Fruit fly (Drosophila melanogaster) whole organism, embryonic: ENCODE data around the gene CG11279.
A peak's percentile ranks its signal among the peaks of the same experiment; 100 is the strongest.

Source experiments
- Adf1 ChIP-seq: fragments of 200-800 bp; sonication (Bioruptor generic); IDR thresholded peaks from 2 replicates; pipeline ENCODE4 v1.3.6; 2022; ENCODE audit warnings: missing biosample characterization, missing genetic modification characterization
- Antp ChIP-seq: fragments of 200-800 bp; sonication (Bioruptor generic); optimal IDR thresholded peaks from 3 replicates; lab custom pipeline; 2016; ENCODE audit warnings: missing biosample characterization, missing genetic modification characterization
- BEAF-32 ChIP-seq: fragments of 200-800 bp; sonication (Bioruptor generic); optimal IDR thresholded peaks from 3 replicates; lab custom pipeline; 2017; ENCODE audit warnings: missing biosample characterization, missing genetic modification characterization, mild to moderate bottlenecking, moderate library complexity, missing genetic modification reagents
- CG11456 ChIP-seq: fragments of 200-800 bp; sonication (Bioruptor generic); IDR thresholded peaks from 3 replicates; pipeline ENCODE4 v1.3.6; 2022; ENCODE audit warnings: missing biosample characterization, missing genetic modification characterization
- CG12219 ChIP-seq: fragments of 200-800 bp; sonication (Bioruptor generic); optimal IDR thresholded peaks from 3 replicates; lab custom pipeline; 2018; ENCODE audit warnings: missing biosample characterization, mild to moderate bottlenecking, missing genetic modification characterization
- CG13624 ChIP-seq: fragments of 200-800 bp; sonication (Bioruptor generic); optimal IDR thresholded peaks from 2 replicates; lab custom pipeline; 2016; ENCODE audit warnings: missing biosample characterization, missing genetic modification characterization
- CG13894 ChIP-seq: fragments of 200-800 bp; sonication (Bioruptor generic); optimal IDR thresholded peaks from 3 replicates; lab custom pipeline; 2018; ENCODE audit warnings: missing biosample characterization, mild to moderate bottlenecking, missing genetic modification characterization, moderate library complexity
- CG14860 ChIP-seq: fragments of 200-800 bp; sonication (Bioruptor generic); IDR thresholded peaks from 3 replicates; pipeline ENCODE4 v1.3.6; 2022; ENCODE audit warnings: missing biosample characterization, missing genetic modification characterization; ENCODE audit not compliant: partially characterized antibody
- CG15514 ChIP-seq: fragments of 200-800 bp; sonication (Bioruptor generic); optimal IDR thresholded peaks from 3 replicates; lab custom pipeline; 2017; ENCODE audit warnings: missing biosample characterization, missing genetic modification characterization, mild to moderate bottlenecking, moderate library complexity, missing genetic modification reagents
- CG17912 ChIP-seq: fragments of 200-800 bp; sonication (Bioruptor generic); optimal IDR thresholded peaks from 2 replicates; lab custom pipeline; 2018; ENCODE audit warnings: missing biosample characterization, mild to moderate bottlenecking, missing genetic modification characterization
- CG2116 ChIP-seq: fragments of 200-800 bp; sonication (Bioruptor generic); optimal IDR thresholded peaks from 3 replicates; lab custom pipeline; 2018; ENCODE audit warnings: missing biosample characterization, mild to moderate bottlenecking, missing genetic modification characterization
- CG32767 ChIP-seq: fragments of 200-800 bp; sonication (Bioruptor generic); IDR thresholded peaks from 2 replicates; pipeline ENCODE4 v1.3.6; 2022; ENCODE audit warnings: missing biosample characterization, missing genetic modification characterization
- CG33213 ChIP-seq: fragments of 200-800 bp; sonication (Bioruptor generic); optimal IDR thresholded peaks from 3 replicates; lab custom pipeline; 2016; ENCODE audit warnings: missing biosample characterization, missing genetic modification characterization
- CG4707 ChIP-seq: fragments of 200-800 bp; sonication (Bioruptor generic); optimal IDR thresholded peaks from 2 replicates; lab custom pipeline; 2018; ENCODE audit warnings: missing biosample characterization, mild to moderate bottlenecking, missing genetic modification characterization, moderate library complexity
- CG6854 ChIP-seq: fragments of 200-800 bp; sonication (Bioruptor generic); optimal IDR thresholded peaks from 3 replicates; lab custom pipeline; 2017; ENCODE audit warnings: missing biosample characterization, mild to moderate bottlenecking, missing genetic modification characterization
- CG9437 ChIP-seq: fragments of 200-800 bp; sonication (Bioruptor generic); optimal IDR thresholded peaks from 2 replicates; lab custom pipeline; 2018; ENCODE audit warnings: missing biosample characterization, mild to moderate bottlenecking, missing genetic modification characterization
- CG9817 ChIP-seq: fragments of 200-800 bp; sonication (Bioruptor generic); optimal IDR thresholded peaks from 2 replicates; lab custom pipeline; 2018; ENCODE audit warnings: missing biosample characterization, mild to moderate bottlenecking, missing genetic modification characterization, moderate library complexity
- D19A ChIP-seq: fragments of 200-800 bp; optimal IDR thresholded peaks from 3 replicates; lab custom pipeline; 2019; ENCODE audit warnings: missing biosample characterization, mild to moderate bottlenecking, missing genetic modification characterization, moderate library complexity
- Dek ChIP-seq: fragments of 200-800 bp; sonication (Bioruptor generic); optimal IDR thresholded peaks from 3 replicates; lab custom pipeline; 2019; ENCODE audit warnings: missing biosample characterization, mild to moderate bottlenecking, missing genetic modification characterization, moderate library complexity
- Dref ChIP-seq: fragments of 200-800 bp; sonication (Bioruptor generic); IDR thresholded peaks from 2 replicates; pipeline ENCODE4 v1.3.6; 2022; ENCODE audit warnings: missing biosample characterization, missing genetic modification characterization
- Gug ChIP-seq: fragments of 200-800 bp; sonication (Bioruptor generic); IDR thresholded peaks from 4 replicates; pipeline ENCODE4 v1.3.6; 2022; ENCODE audit warnings: missing biosample characterization, missing genetic modification characterization
- MTF-1 ChIP-seq: fragments of 200-800 bp; sonication (Bioruptor generic); optimal IDR thresholded peaks from 2 replicates; lab custom pipeline; 2018; ENCODE audit warnings: missing biosample characterization, mild to moderate bottlenecking, missing genetic modification characterization, borderline replicate concordance
- Poxn ChIP-seq: fragments of 200-800 bp; sonication (Bioruptor generic); IDR thresholded peaks from 2 replicates; pipeline ENCODE4 v1.3.6; 2022; ENCODE audit warnings: missing biosample characterization, missing genetic modification characterization
- Rx ChIP-seq: fragments of 200-800 bp; sonication (Bioruptor generic); IDR thresholded peaks from 2 replicates; pipeline ENCODE4 v1.3.6; 2022; ENCODE audit warnings: missing biosample characterization, missing genetic modification characterization
- abd-A ChIP-seq: fragments of 200-800 bp; sonication (Bioruptor generic); optimal IDR thresholded peaks from 3 replicates; lab custom pipeline; 2019; ENCODE audit warnings: missing biosample characterization, mild to moderate bottlenecking, missing genetic modification characterization, moderate library complexity
- bbx ChIP-seq: fragments of 200-800 bp; sonication (Bioruptor generic); IDR thresholded peaks from 2 replicates; pipeline ENCODE4 v1.3.6; 2022; ENCODE audit warnings: missing biosample characterization, missing genetic modification characterization; ENCODE audit not compliant: partially characterized antibody
- bigmax ChIP-seq: fragments of 200-800 bp; sonication (Bioruptor generic); optimal IDR thresholded peaks from 2 replicates; lab custom pipeline; 2018; ENCODE audit warnings: missing biosample characterization, mild to moderate bottlenecking, missing genetic modification characterization
- btn ChIP-seq: fragments of 200-800 bp; sonication (Bioruptor generic); optimal IDR thresholded peaks from 2 replicates; lab custom pipeline; 2016; ENCODE audit warnings: missing biosample characterization, missing genetic modification characterization
- caup ChIP-seq: fragments of 200-800 bp; sonication (Bioruptor generic); optimal IDR thresholded peaks from 3 replicates; lab custom pipeline; 2017; ENCODE audit warnings: missing biosample characterization, mild to moderate bottlenecking, missing genetic modification characterization, moderate library complexity; ENCODE audit not compliant: severe bottlenecking
- corto ChIP-seq: fragments of 200-800 bp; sonication (Bioruptor generic); optimal IDR thresholded peaks from 2 replicates; lab custom pipeline; 2016; ENCODE audit warnings: missing biosample characterization, mild to moderate bottlenecking, missing genetic modification characterization, moderate library complexity
- da ChIP-seq: fragments of 200-800 bp; sonication (Bioruptor generic); optimal IDR thresholded peaks from 2 replicates; lab custom pipeline; 2016; ENCODE audit warnings: missing biosample characterization, missing genetic modification characterization
- dan ChIP-seq: fragments of 200-800 bp; sonication (Bioruptor generic); IDR thresholded peaks from 2 replicates; pipeline ENCODE4 v1.3.6; 2022; ENCODE audit warnings: missing biosample characterization, missing genetic modification characterization
- gem ChIP-seq: fragments of 200-800 bp; sonication (Bioruptor generic); optimal IDR thresholded peaks from 2 replicates; lab custom pipeline; 2019; ENCODE audit warnings: missing biosample characterization, mild to moderate bottlenecking, missing genetic modification characterization, moderate library complexity
- gsb-n ChIP-seq: fragments of 200-800 bp; sonication (Bioruptor generic); optimal IDR thresholded peaks from 3 replicates; lab custom pipeline; 2018; ENCODE audit warnings: missing biosample characterization, mild to moderate bottlenecking, missing genetic modification characterization
- ham ChIP-seq: fragments of 200-800 bp; sonication (Bioruptor generic); IDR thresholded peaks from 2 replicates; pipeline ENCODE4 v1.3.6; 2022; ENCODE audit warnings: missing biosample characterization, missing genetic modification characterization
- jumu ChIP-seq: fragments of 200-800 bp; sonication (Bioruptor generic); optimal IDR thresholded peaks from 3 replicates; lab custom pipeline; 2016; ENCODE audit warnings: missing biosample characterization, missing genetic modification characterization
- ken ChIP-seq: fragments of 200-800 bp; sonication (Bioruptor generic); IDR thresholded peaks from 3 replicates; pipeline ENCODE4 v1.3.6; 2022; ENCODE audit warnings: missing biosample characterization, missing genetic modification characterization
- kni ChIP-seq: fragments of 200-800 bp; sonication (Bioruptor generic); optimal IDR thresholded peaks from 3 replicates; lab custom pipeline; 2017; ENCODE audit warnings: mild to moderate bottlenecking, missing biosample characterization, missing genetic modification reagents, missing genetic modification characterization
- mld ChIP-seq: fragments of 200-800 bp; sonication (Bioruptor generic); IDR thresholded peaks from 3 replicates; pipeline ENCODE4 v1.3.6; 2022; ENCODE audit warnings: missing biosample characterization, missing genetic modification characterization; ENCODE audit not compliant: partially characterized antibody
- nom ChIP-seq: fragments of 200-800 bp; sonication (Bioruptor generic); optimal IDR thresholded peaks from 2 replicates; lab custom pipeline; 2017; ENCODE audit warnings: missing biosample characterization, missing genetic modification characterization, mild to moderate bottlenecking, moderate library complexity, missing genetic modification reagents
- onecut ChIP-seq: fragments of 200-800 bp; sonication (Bioruptor generic); IDR thresholded peaks from 2 replicates; pipeline ENCODE4 v1.3.6; 2022; ENCODE audit warnings: missing biosample characterization, missing genetic modification characterization
- pzg ChIP-seq: fragments of 200-800 bp; sonication (Bioruptor generic); optimal IDR thresholded peaks from 3 replicates; lab custom pipeline; 2018; ENCODE audit warnings: missing biosample characterization, mild to moderate bottlenecking, missing genetic modification characterization, moderate library complexity
- sd ChIP-seq: fragments of 200-800 bp; sonication (Bioruptor generic); optimal IDR thresholded peaks from 3 replicates; lab custom pipeline; 2018; ENCODE audit warnings: missing biosample characterization, mild to moderate bottlenecking, missing genetic modification characterization, moderate library complexity
- sens ChIP-seq: fragments of 200-800 bp; sonication (Bioruptor generic); peaks from one replicate; lab custom pipeline; 2016; ENCODE audit warnings: missing biosample characterization, missing genetic modification characterization
- seq ChIP-seq: fragments of 200-800 bp; sonication (Bioruptor generic); IDR thresholded peaks from 2 replicates; pipeline ENCODE4 v1.3.6; 2022; ENCODE audit warnings: missing biosample characterization, missing genetic modification characterization
- sima ChIP-seq: fragments of 200-800 bp; sonication (Bioruptor generic); optimal IDR thresholded peaks from 2 replicates; lab custom pipeline; 2016; ENCODE audit warnings: missing biosample characterization, missing genetic modification characterization
- slou ChIP-seq: fragments of 200-800 bp; sonication (Bioruptor generic); optimal IDR thresholded peaks from 3 replicates; lab custom pipeline; 2016; ENCODE audit warnings: missing biosample characterization, missing genetic modification characterization
- stwl ChIP-seq: fragments of 200-800 bp; sonication (Bioruptor generic); optimal IDR thresholded peaks from 3 replicates; lab custom pipeline; 2018; ENCODE audit warnings: missing biosample characterization, mild to moderate bottlenecking, missing genetic modification characterization, moderate library complexity
- sug ChIP-seq: fragments of 200-800 bp; optimal IDR thresholded peaks from 2 replicates; lab custom pipeline; 2019; ENCODE audit warnings: missing biosample characterization, mild to moderate bottlenecking, missing genetic modification characterization, moderate library complexity
- trem ChIP-seq: fragments of 200-800 bp; optimal IDR thresholded peaks from 3 replicates; lab custom pipeline; 2019; ENCODE audit warnings: missing biosample characterization, mild to moderate bottlenecking, missing genetic modification characterization, moderate library complexity

CG11279 gene

dm6 chr3L:13040849-13041248 lies 5.9 kb upstream of the CG11279 start (continued):
- peak; percentile 68 for TF ChIP-seq pzg (GFP tag; lab: Kevin White, UChicago)
- peak; percentile 47 for TF ChIP-seq abd-A (tag; lab: Kevin White, UChicago)
- TF ChIP-seq CG14860 (GFP tag; lab: Robert Waterston, UW): no peak
- TF ChIP-seq caup (GFP tag; lab: Kevin White, UChicago): no peak
- no peak for TF ChIP-seq ken (GFP tag; lab: Robert Waterston, UW)
- no peak for TF ChIP-seq CG13624 (GFP tag; lab: Kevin White, UChicago)
- no peak for TF ChIP-seq Poxn (GFP tag; lab: Robert Waterston, UW)
- TF ChIP-seq jumu (GFP tag; lab: Kevin White, UChicago): no peak
- TF ChIP-seq gem (tag; lab: Kevin White, UChicago): peak; percentile 12
- TF ChIP-seq bbx (GFP tag; lab: Robert Waterston, UW): peak; percentile 18; the same call in 1 of the 2 replicates
- TF ChIP-seq Rx: no peak
- TF ChIP-seq corto (GFP tag; lab: Kevin White, UChicago): no peak
- TF ChIP-seq dan: no peak
- TF ChIP-seq CG32767 (GFP tag; lab: Robert Waterston, UW): peak; percentile 40; the same call in 1 of the 2 replicates
- TF ChIP-seq Dref: peak; percentile 76
- peak; percentile 97 for TF ChIP-seq CG2116 (GFP tag; lab: Kevin White, UChicago)
- TF ChIP-seq CG6854 (GFP tag; lab: Kevin White, UChicago): no peak
- TF ChIP-seq bigmax (GFP tag; lab: Kevin White, UChicago): no peak
- peak; percentile 25 for TF ChIP-seq trem (tag; lab: Kevin White, UChicago)
- TF ChIP-seq Antp: no peak
- TF ChIP-seq D19A (tag; lab: Kevin White, UChicago): peak; percentile 62
- peak; percentile 8 for TF ChIP-seq BEAF-32 (GFP tag; lab: Kevin White, UChicago)
- TF ChIP-seq CG15514: peak; percentile 9
- no peak for TF ChIP-seq sd (tag; lab: Kevin White, UChicago)
- no peak for TF ChIP-seq slou
- no peak for TF ChIP-seq CG17912
- no peak for TF ChIP-seq sug
- TF ChIP-seq sens (GFP tag; lab: Kevin White, UChicago): no peak
- TF ChIP-seq stwl: peak; percentile 47
- TF ChIP-seq CG11456 (GFP tag; lab: Robert Waterston, UW): no peak
- no peak for TF ChIP-seq CG13894
- TF ChIP-seq da: no peak

- TF ChIP-seq Dek (tag; lab: Kevin White, UChicago): peak; percentile 81
- peak; percentile 75 for TF ChIP-seq CG9437
- TF ChIP-seq btn: peak; percentile 84
- TF ChIP-seq CG33213: peak; percentile 91
- TF ChIP-seq Gug (GFP tag; lab: Robert Waterston, UW): peak; percentile 89
- TF ChIP-seq seq (GFP tag; lab: Robert Waterston, UW): peak; percentile 81
- peak; percentile 98 for TF ChIP-seq MTF-1 (GFP tag; lab: Kevin White, UChicago)
- TF ChIP-seq CG12219 (GFP tag; lab: Kevin White, UChicago): peak; percentile 95
- TF ChIP-seq nom: peak; percentile 97
- TF ChIP-seq mld (GFP tag; lab: Robert Waterston, UW): no peak
- peak; percentile 48; the same call in 1 of the 2 replicates for TF ChIP-seq Adf1 (GFP tag; lab: Robert Waterston, UW)
- TF ChIP-seq CG9817 (tag; lab: Kevin White, UChicago): peak; percentile 81
- TF ChIP-seq onecut (GFP tag; lab: Robert Waterston, UW): peak; percentile 94
- TF ChIP-seq ham (GFP tag; lab: Robert Waterston, UW): peak; percentile 54; the same call in 1 of the 2 replicates
- peak; percentile 84 for TF ChIP-seq gsb-n
- peak; percentile 91 for TF ChIP-seq kni
- TF ChIP-seq sima (GFP tag; lab: Kevin White, UChicago): peak; percentile 80
- TF ChIP-seq CG4707 (GFP tag; lab: Kevin White, UChicago): peak; percentile 96
Observed at dm6 chr3L:13041292-13042067, 5.3 kb upstream of the CG11279 start, which contains the start of gene RpS4. TSS of gene RpS4 (plus strand) at chr3L:13041756.
